Worm (Caenorhabditis elegans) whole organism, L1 larva: ENCODE measurements around the gene ccm-3.

Source experiments
- C16A3.4 ChIP-seq: fragments of 150-350 bp; optimal IDR thresholded peaks from 2 replicates; lab custom pipeline; 2014; ENCODE audit warnings: missing biosample characterization, missing genetic modification characterization
- C34B4.2 ChIP-seq: sonication (generic microtip); optimal IDR thresholded peaks from 2 replicates; lab custom pipeline; 2017; ENCODE audit warnings: mild to moderate bottlenecking, missing genetic modification characterization, missing compliant biosample characterization
- F16B12.6 ChIP-seq: fragments of 150-350 bp; optimal IDR thresholded peaks from 2 replicates; lab custom pipeline; 2014; ENCODE audit warnings: missing biosample characterization, missing genetic modification characterization
- Y116A8C.19 ChIP-seq: sonication (generic microtip); optimal IDR thresholded peaks from 2 replicates; lab custom pipeline; 2016; ENCODE audit warnings: missing compliant biosample characterization, missing genetic modification characterization, borderline replicate concordance
- alr-1 ChIP-seq: fragments of 200-800 bp; sonication (Bioruptor generic); optimal IDR thresholded peaks from 2 replicates; lab custom pipeline; 2018; ENCODE audit warnings: borderline replicate concordance, mild to moderate bottlenecking, missing genetic modification characterization, missing compliant biosample characterization
- aly-2 ChIP-seq: fragments of 150-350 bp; optimal IDR thresholded peaks from 2 replicates; lab custom pipeline; 2014; ENCODE audit warnings: missing biosample characterization, missing genetic modification characterization
- ama-1 ChIP-seq: fragments of 150-350 bp; optimal IDR thresholded peaks from 2 replicates; lab custom pipeline; 2014
- blmp-1 ChIP-seq: fragments of 150-350 bp; optimal IDR thresholded peaks from 2 replicates; lab custom pipeline; 2014; ENCODE audit warnings: missing biosample characterization, missing genetic modification characterization
- ceh-82 ChIP-seq, 3 experiments: fragments of 150-350 bp in 1 of 3; sonication (generic microtip) in 2 of 3; optimal IDR thresholded peaks; 2 replicates each; lab custom pipeline; 2014 to 2017; ENCODE audit warnings: missing biosample characterization in 3 of 3, missing genetic modification characterization in 3 of 3
- efl-3 ChIP-seq: fragments of 200-800 bp; sonication (Bioruptor generic); optimal IDR thresholded peaks from 2 replicates; lab custom pipeline; 2018; ENCODE audit warnings: mild to moderate bottlenecking, missing genetic modification characterization, missing compliant biosample characterization
- egl-13 ChIP-seq: sonication (generic microtip); optimal IDR thresholded peaks from 2 replicates; lab custom pipeline; 2016; ENCODE audit warnings: missing genotype, missing genetic modification reagents, missing genetic modification characterization, missing compliant biosample characterization
- elt-2 ChIP-seq: sonication (generic microtip); optimal IDR thresholded peaks from 2 replicates; lab custom pipeline; 2016; ENCODE audit warnings: missing genetic modification characterization, mild to moderate bottlenecking, inconsistent platforms, missing compliant biosample characterization, missing genetic modification reagents
- ets-5 ChIP-seq: fragments of 200-800 bp; sonication (Bioruptor generic); IDR thresholded peaks from 2 replicates; pipeline ENCODE4 v1.3.6; 2022; ENCODE audit warnings: missing genetic modification characterization, missing compliant biosample characterization
- fkh-4 ChIP-seq: sonication (generic microtip); optimal IDR thresholded peaks from 2 replicates; lab custom pipeline; 2016; ENCODE audit warnings: missing compliant biosample characterization, missing genetic modification characterization, borderline replicate concordance
- fkh-8 ChIP-seq: sonication (generic microtip); optimal IDR thresholded peaks from 2 replicates; lab custom pipeline; 2016; ENCODE audit warnings: mild to moderate bottlenecking, missing genetic modification characterization, missing compliant biosample characterization
- fos-1 ChIP-seq: fragments of 150-350 bp; optimal IDR thresholded peaks from 2 replicates; lab custom pipeline; 2014; ENCODE audit warnings: missing biosample characterization, missing genetic modification characterization
- grh-1 ChIP-seq: fragments of 200-800 bp; sonication (Bioruptor generic); IDR thresholded peaks from 2 replicates; pipeline ENCODE4 v1.3.6; 2022; ENCODE audit warnings: missing genetic modification reagents, missing genetic modification characterization, missing compliant biosample characterization
- irx-1 ChIP-seq: sonication (generic microtip); optimal IDR thresholded peaks from 2 replicates; lab custom pipeline; 2016; ENCODE audit warnings: missing genetic modification characterization, missing compliant biosample characterization
- lin-35 ChIP-seq, 2 experiments: fragments of 150-350 bp; optimal IDR thresholded peaks; 2 replicates each; lab custom pipeline; 2014; ENCODE audit warnings: missing biosample characterization in 2 of 2, missing genetic modification characterization in 2 of 2, missing genetic modification reagents in 2 of 2
- lin-39 ChIP-seq: fragments of 150-350 bp; optimal IDR thresholded peaks from 2 replicates; lab custom pipeline; 2014; ENCODE audit warnings: missing biosample characterization, missing genetic modification reagents, missing genetic modification characterization
- lir-3 ChIP-seq: sonication (generic microtip); optimal IDR thresholded peaks from 2 replicates; lab custom pipeline; 2016; ENCODE audit warnings: mild to moderate bottlenecking, missing genetic modification characterization, moderate library complexity, missing compliant biosample characterization; ENCODE audit not compliant: poor library complexity
- mab-9 ChIP-seq: fragments of 200-800 bp; sonication (Bioruptor generic); IDR thresholded peaks from 2 replicates; pipeline ENCODE4 v1.3.6; 2022; ENCODE audit warnings: missing genetic modification reagents, missing genetic modification characterization, missing compliant biosample characterization
- mef-2 ChIP-seq: fragments of 150-350 bp; optimal IDR thresholded peaks from 2 replicates; lab custom pipeline; 2014; ENCODE audit warnings: missing biosample characterization, missing genetic modification characterization
- nhr-12 ChIP-seq: sonication (generic microtip); optimal IDR thresholded peaks from 2 replicates; lab custom pipeline; 2017; ENCODE audit warnings: missing biosample characterization, missing genetic modification characterization
- nhr-19 ChIP-seq: fragments of 200-800 bp; sonication (Bioruptor generic); conservative IDR thresholded peaks from 2 replicates; pipeline ENCODE4 v1.3.6; 2022; ENCODE audit warnings: missing genetic modification characterization, missing compliant biosample characterization
- nhr-28 ChIP-seq: fragments of 150-350 bp; optimal IDR thresholded peaks from 2 replicates; lab custom pipeline; 2014; ENCODE audit warnings: missing biosample characterization, missing genetic modification characterization
- nhr-47 ChIP-seq: sonication (generic microtip); optimal IDR thresholded peaks from 2 replicates; lab custom pipeline; 2016; ENCODE audit warnings: mild to moderate bottlenecking, missing genetic modification characterization, moderate library complexity, missing compliant biosample characterization
- nhr-71 ChIP-seq: sonication (generic microtip); optimal IDR thresholded peaks from 2 replicates; lab custom pipeline; 2016; ENCODE audit warnings: mild to moderate bottlenecking, missing genetic modification characterization, moderate library complexity, missing compliant biosample characterization
- nhr-76 ChIP-seq: sonication (generic microtip); optimal IDR thresholded peaks from 2 replicates; lab custom pipeline; 2017; ENCODE audit warnings: missing biosample characterization, missing genetic modification characterization
- nhr-85 ChIP-seq: sonication (generic microtip); peaks from one replicate; lab custom pipeline; 2016; ENCODE audit warnings: missing genetic modification characterization, inconsistent platforms, missing compliant biosample characterization
- pag-3 ChIP-seq: sonication (generic microtip); optimal IDR thresholded peaks from 2 replicates; lab custom pipeline; 2017; ENCODE audit warnings: missing genetic modification characterization, mild to moderate bottlenecking, missing compliant biosample characterization, antibody characterized with exemption, borderline replicate concordance; ENCODE audit not compliant: insufficient read depth
- pax-3 ChIP-seq: fragments of 200-800 bp; sonication (Bioruptor generic); optimal IDR thresholded peaks from 2 replicates; lab custom pipeline; 2018; ENCODE audit warnings: mild to moderate bottlenecking, missing genetic modification characterization, moderate library complexity, missing compliant biosample characterization
- pqm-1 ChIP-seq: sonication (generic microtip); optimal IDR thresholded peaks from 3 replicates; lab custom pipeline; 2017; ENCODE audit warnings: missing biosample characterization, missing genetic modification characterization
- rnt-1 ChIP-seq: sonication (generic microtip); optimal IDR thresholded peaks from 2 replicates; lab custom pipeline; 2016; ENCODE audit warnings: mild to moderate bottlenecking, missing genetic modification characterization, moderate library complexity, missing compliant biosample characterization
- snu-23 ChIP-seq: sonication (generic microtip); optimal IDR thresholded peaks from 2 replicates; lab custom pipeline; 2016; ENCODE audit warnings: missing genetic modification characterization, missing compliant biosample characterization
- sptf-1 ChIP-seq: fragments of 150-350 bp; optimal IDR thresholded peaks from 2 replicates; lab custom pipeline; 2014; ENCODE audit warnings: missing biosample characterization, missing genetic modification characterization
- tbx-2 ChIP-seq: sonication (generic microtip); optimal IDR thresholded peaks from 2 replicates; lab custom pipeline; 2016; ENCODE audit warnings: missing genetic modification characterization, missing compliant biosample characterization
- tlp-1 ChIP-seq: fragments of 150-350 bp; optimal IDR thresholded peaks from 2 replicates; lab custom pipeline; 2014; ENCODE audit warnings: missing biosample characterization, missing genetic modification characterization
- unc-130 ChIP-seq: fragments of 150-350 bp; optimal IDR thresholded peaks from 2 replicates; lab custom pipeline; 2017; ENCODE audit warnings: missing biosample characterization, missing genetic modification characterization, inconsistent platforms
- xbp-1 ChIP-seq: sonication (generic microtip); optimal IDR thresholded peaks from 2 replicates; lab custom pipeline; 2016; ENCODE audit warnings: missing genetic modification characterization, missing compliant biosample characterization
- zip-4 ChIP-seq: fragments of 200-800 bp; sonication (Bioruptor generic); optimal IDR thresholded peaks from 2 replicates; lab custom pipeline; 2018; ENCODE audit warnings: mild to moderate bottlenecking, missing genetic modification characterization, moderate library complexity, missing compliant biosample characterization
- ztf-11 ChIP-seq, 2 experiments: sonication (generic microtip); optimal IDR thresholded peaks; 2 replicates each; lab custom pipeline; 2016 to 2017; ENCODE audit warnings: missing genetic modification characterization in 2 of 2, missing biosample characterization in 1 of 2, missing compliant biosample characterization in 1 of 2

The ccm-3 gene

DNA sequence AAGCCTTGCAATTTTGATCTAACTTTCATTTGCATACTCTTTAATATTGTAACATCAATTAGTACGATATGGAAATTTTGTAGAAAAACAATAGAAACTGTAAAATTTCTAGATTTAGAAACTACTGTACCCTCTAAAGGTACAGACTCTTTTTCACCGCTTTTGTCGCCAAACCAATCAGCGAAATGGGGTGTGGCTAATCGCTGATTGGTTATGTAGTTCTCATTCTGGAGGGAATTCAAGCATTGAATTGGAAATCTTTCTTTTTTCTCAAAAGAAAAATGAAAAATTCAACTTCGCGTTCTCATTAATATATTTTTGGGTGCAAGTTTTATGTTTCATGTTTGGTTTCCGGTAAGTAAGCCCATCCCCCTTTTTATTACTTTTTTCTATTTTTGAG, 3.5 kb downstream of the ccm-3 start:
- TF ChIP-seq ceh-82 (tag; optimal IDR thresholded peaks at IDR 0.05; lab: Kevin White, UChicago) (no peak), lir-3 (tag; lab: Kevin White, UChicago) (no peak), fkh-4 (tag; lab: Kevin White, UChicago) (no peak), mef-2 (tag; lab: Kevin White, UChicago) (no peak), xbp-1 (tag; lab: Kevin White, UChicago) (no peak), aly-2 (no peak), snu-23 (GFP tag; lab: Kevin White, UChicago) (no peak), mab-9 (GFP tag; lab: Robert Waterston, UW) (no peak), ama-1 (lab: Kevin White, UChicago) (no peak), tbx-2 (no peak), nhr-28 (tag; lab: Kevin White, UChicago) (no peak), zip-4 (no peak), unc-130 (tag; lab: Kevin White, UChicago) (no peak), nhr-85 (no peak), rnt-1 (tag; lab: Kevin White, UChicago) (no peak), sptf-1 (tag; lab: Kevin White, UChicago) (no peak), nhr-12 (tag; lab: Kevin White, UChicago) (no peak)
- TF ChIP-seq, all 84 proteins: peak for 0

- no peak for TF ChIP-seq pag-3
- no peak for TF ChIP-seq efl-3 (GFP tag; lab: Kevin White, UChicago)
- no peak for TF ChIP-seq lin-39
- no peak for TF ChIP-seq egl-13 (tag; lab: Kevin White, UChicago)
- TF ChIP-seq ztf-11 (tag; optimal IDR thresholded peaks at IDR 0.05; lab: Kevin White, UChicago): no peak
These were observed 4.9 kb downstream of the ccm-3 start, which contains the start of gene srv-2 for ce11 chrII:10602184-10602583. TSS of gene srv-2 (minus strand) at chrII:10602284.

DNA sequence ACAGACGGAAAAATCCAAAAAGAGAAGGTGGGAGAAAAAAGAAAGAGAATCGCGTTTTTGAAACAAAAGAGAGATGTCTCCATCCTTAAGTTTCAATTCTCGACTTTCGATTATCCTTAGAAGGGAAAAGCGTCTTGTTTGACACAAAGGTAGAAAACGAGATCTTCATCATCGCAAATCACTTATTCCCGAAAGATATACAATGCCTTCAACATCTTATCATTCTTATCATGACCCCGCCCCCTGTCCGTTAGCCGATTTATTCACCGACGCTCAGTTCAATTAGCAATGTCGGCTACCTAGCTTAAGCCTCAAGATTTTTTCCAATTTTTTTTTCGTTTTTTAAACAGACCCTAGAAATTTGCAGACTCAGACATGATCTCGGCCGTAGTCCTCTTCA, 8.1 kb downstream of the ccm-3 start, which contains the start of gene C14A4.9:
C14A4.9 (plus strand) TSS at position 368 of the 400 bp plus-strand sequence.
- peak; percentile 99 for TF ChIP-seq blmp-1
- no peak for TF ChIP-seq F16B12.6 (tag; lab: Kevin White, UChicago)
- no peak for TF ChIP-seq Y116A8C.19 (tag; lab: Kevin White, UChicago)
- TF ChIP-seq, all 84 proteins: peak for 1

DNA sequence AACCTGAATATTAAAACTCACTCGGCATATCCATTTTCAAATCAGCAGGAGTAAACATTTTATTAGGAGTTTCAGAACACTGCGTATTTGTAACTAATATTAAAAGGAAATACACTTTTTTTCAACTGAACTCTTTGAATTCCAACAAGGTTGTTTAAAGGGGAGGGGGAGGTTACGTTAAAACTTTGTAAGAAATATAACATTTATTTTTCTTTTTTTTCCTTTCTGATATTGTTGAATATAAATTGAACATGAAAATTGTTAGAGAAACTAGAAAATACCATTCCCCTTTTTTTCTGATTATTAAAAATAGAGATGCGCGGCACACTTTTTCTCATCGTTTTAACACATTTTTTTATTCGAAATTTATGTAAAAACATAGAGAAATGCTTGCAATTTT, 9.0 kb downstream of the ccm-3 start, which contains the start of gene C14A4.8:
C14A4.8 (minus strand) TSS at position 101 of the 400 bp plus-strand sequence.
- TF ChIP-seq fkh-8 (no peak), nhr-76 (tag; lab: Kevin White, UChicago) (no peak), irx-1 (tag; lab: Kevin White, UChicago) (no peak), F16B12.6 (tag; lab: Kevin White, UChicago) (no peak), snu-23 (GFP tag; lab: Kevin White, UChicago) (no peak)

DNA sequence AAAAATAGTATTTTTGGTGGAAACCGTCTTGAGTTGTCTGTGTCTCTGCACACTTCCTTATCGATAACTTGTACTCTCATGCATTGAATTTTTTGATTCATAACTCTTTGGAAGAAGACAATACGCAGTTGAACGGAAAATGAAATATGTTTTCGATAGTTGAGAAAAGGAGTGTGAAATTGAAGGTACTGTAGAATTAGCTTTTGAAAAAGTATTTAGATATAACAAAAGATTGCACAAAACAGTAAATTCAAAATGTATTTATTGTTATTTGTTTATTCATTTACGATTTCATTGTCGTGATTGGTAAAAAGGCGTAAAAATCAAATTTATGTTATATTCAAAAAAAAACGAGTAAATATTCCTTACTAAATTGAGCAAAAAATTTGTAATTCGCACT, 10.6 kb downstream of the ccm-3 start, which contains the start of gene C14A4.7:
C14A4.7 (minus strand) TSS at position 101 of the 400 bp plus-strand sequence.
- TF ChIP-seq elt-2 (tag; lab: Kevin White, UChicago) (peak; percentile 16), alr-1 (no peak)
- TF ChIP-seq, all 84 proteins: peak for 1

ce11 chrII:10594758-10595157, 12.3 kb downstream of the ccm-3 start, which contains the start of gene C14A4.6:
TSS of gene C14A4.6 (minus strand) at chrII:10594776.
- TF ChIP-seq Y116A8C.19 (tag; lab: Kevin White, UChicago) (no peak), nhr-47 (no peak), nhr-19 (GFP tag; lab: Robert Waterston, UW) (no peak), elt-2 (tag; lab: Kevin White, UChicago) (peak; percentile 79), pqm-1 (peak; percentile 34), grh-1 (GFP tag; lab: Robert Waterston, UW) (no peak), ceh-82 (tag; optimal IDR thresholded peaks at IDR 0.05; lab: Kevin White, UChicago) (no peak), C34B4.2 (tag; lab: Kevin White, UChicago) (no peak), tlp-1 (tag; lab: Kevin White, UChicago) (no peak), pax-3 (no peak), ets-5 (GFP tag; lab: Robert Waterston, UW) (no peak), lin-35 (GFP tag; optimal IDR thresholded peaks at IDR 0.05; lab: Kevin White, UChicago) (peak in 1 of 2 experiments; percentile 46), C16A3.4 (tag; lab: Kevin White, UChicago) (no peak), fos-1 (tag; lab: Kevin White, UChicago) (no peak), nhr-71 (tag; lab: Kevin White, UChicago) (no peak)
